Fruit fly (Drosophila melanogaster) Kc167 (cell line): ENCODE measurements around the gene CAH16.

Experiments used
- h ChIP-seq: fragments of >200 bp; optimal IDR thresholded peaks from 3 replicates; lab custom pipeline; 2018; ENCODE audit warnings: missing external identifiers
- psq ChIP-seq: fragments of >200 bp; optimal IDR thresholded peaks from 2 replicates; lab custom pipeline; 2017; ENCODE audit warnings: missing external identifiers

DNA sequence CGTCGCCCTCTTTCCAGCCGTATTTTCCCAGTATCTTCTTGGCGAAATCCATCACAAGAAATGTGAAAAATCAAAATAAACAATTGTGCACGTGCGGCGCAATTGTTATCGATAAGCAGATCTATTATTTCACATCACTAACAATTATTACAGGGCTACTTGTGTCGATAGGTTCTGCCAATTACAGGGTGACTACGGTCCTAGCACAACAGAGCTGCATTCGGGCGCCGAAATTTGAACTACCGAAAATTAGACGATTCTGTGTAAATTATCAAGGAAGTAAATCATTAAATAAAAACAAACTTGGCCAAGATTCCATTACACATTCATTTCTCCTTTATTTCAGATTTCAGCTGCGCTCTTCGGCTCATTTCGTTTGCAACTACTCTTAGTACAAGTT is 44.2 kb upstream of the CAH16 start, which contains the start of gene CG15561:
- TF ChIP-seq psq (lab: Kevin White, UChicago) (no peak), h (lab: Kevin White, UChicago) (no peak)
